Worm (Caenorhabditis elegans): Measurements from ENCODE around the gene C47D12.2.

ce11 chrII:11642025-11642424 is 34.1 kb upstream of the C47D12.2 start:
- TF ChIP-seq elt-3 (tag; optimal IDR thresholded peaks at IDR 0.05) (peak in 3 of 6 experiments; percentile 26 to 60 (median 59)), nhr-76 (tag; optimal IDR thresholded peaks at IDR 0.05) (no peak), nhr-28 (tag; optimal IDR thresholded peaks at IDR 0.05) (no peak), zag-1 (tag; optimal IDR thresholded peaks at IDR 0.05) (no peak), snpc-4 (tag; optimal IDR thresholded peaks at IDR 0.05) (no peak), fkh-10 (GFP tag; optimal IDR thresholded peaks at IDR 0.05) (no peak), sptf-1 (tag; optimal IDR thresholded peaks at IDR 0.05) (no peak), nhr-237 (tag; optimal IDR thresholded peaks at IDR 0.05) (no peak)
